Worm (Caenorhabditis elegans): ENCODE results near the gene M01B2.8.

ce11 chrV:15293865-15294264 is 33.9 kb downstream of the M01B2.8 start, which contains the start of gene str-96:
- no peak for TF ChIP-seq hmg-4 (GFP tag; optimal IDR thresholded peaks at IDR 0.05)
- no peak for TF ChIP-seq flt-1 (GFP tag; IDR thresholded peaks at IDR 0.05)
- TF ChIP-seq ceh-36 (tag; optimal IDR thresholded peaks at IDR 0.05), result no peak
- TF ChIP-seq aly-1 (tag; optimal IDR thresholded peaks at IDR 0.05), result no peak
- TF ChIP-seq sea-1 (GFP tag; conservative IDR thresholded peaks at IDR 0.05), result no peak
- TF ChIP-seq ama-1 (optimal IDR thresholded peaks at IDR 0.05), result no peak
- no peak for TF ChIP-seq tbx-11 (GFP tag; IDR thresholded peaks at IDR 0.05)

Data from whole organism, early embryonic.